Worm (Caenorhabditis elegans) whole organism, L4 larva: Measurements from ENCODE around the gene srh-209.

Source experiments
- F26F4.8 ChIP-seq: fragments of 200-800 bp; sonication (Bioruptor generic); conservative IDR thresholded peaks from 2 replicates; pipeline ENCODE4 v1.3.6; 2022; ENCODE audit warnings: missing genetic modification characterization, missing compliant biosample characterization
- F37D6.2 ChIP-seq: sonication (generic microtip); optimal IDR thresholded peaks from 2 replicates; lab custom pipeline; 2016; ENCODE audit warnings: mild to moderate bottlenecking, missing genetic modification characterization, missing compliant biosample characterization
- R02D3.7 ChIP-seq: fragments of 150-350 bp; sonication (generic microtip); optimal IDR thresholded peaks from 3 replicates; lab custom pipeline; 2014; ENCODE audit warnings: missing biosample characterization, missing genetic modification characterization
- Y48G9A.11 ChIP-seq: fragments of 200-800 bp; sonication (Bioruptor generic); IDR thresholded peaks from 2 replicates; pipeline ENCODE4 v1.3.6; 2022; ENCODE audit warnings: missing genetic modification reagents, missing genetic modification characterization, missing compliant biosample characterization
- ama-1 ChIP-seq: fragments of 150-350 bp; optimal IDR thresholded peaks from 2 replicates; lab custom pipeline; 2014; ENCODE audit warnings: inconsistent platforms, mixed read lengths
- arid-1 ChIP-seq: fragments of 200-800 bp; sonication (Bioruptor generic); conservative IDR thresholded peaks from 2 replicates; pipeline ENCODE4 v1.3.6; 2022; ENCODE audit warnings: missing genetic modification reagents, missing genetic modification characterization, missing compliant biosample characterization
- ceh-28 ChIP-seq: fragments of 150-350 bp; optimal IDR thresholded peaks from 2 replicates; lab custom pipeline; 2014; ENCODE audit warnings: missing biosample characterization, missing genetic modification reagents, missing genetic modification characterization
- ceh-32 ChIP-seq: sonication (generic microtip); optimal IDR thresholded peaks from 2 replicates; lab custom pipeline; 2016; ENCODE audit warnings: mild to moderate bottlenecking, missing genetic modification characterization, missing compliant biosample characterization; ENCODE audit not compliant: poor library complexity
- ceh-62 ChIP-seq: sonication (generic microtip); optimal IDR thresholded peaks from 2 replicates; lab custom pipeline; 2017; ENCODE audit warnings: missing biosample characterization, missing genetic modification characterization
- cey-2 ChIP-seq: sonication (generic microtip); optimal IDR thresholded peaks from 3 replicates; lab custom pipeline; 2017; ENCODE audit warnings: missing genetic modification characterization, mild to moderate bottlenecking, missing compliant biosample characterization, antibody characterized with exemption, borderline replicate concordance; ENCODE audit not compliant: insufficient read depth
- daf-12 ChIP-seq: fragments of 150-350 bp; optimal IDR thresholded peaks from 2 replicates; lab custom pipeline; 2014; ENCODE audit warnings: missing biosample characterization, missing genetic modification reagents, missing genetic modification characterization
- daf-16 ChIP-seq, 3 experiments: sonication (generic microtip); optimal IDR thresholded peaks; 2 replicates each; lab custom pipeline; 2016 to 2017; ENCODE audit warnings: missing genetic modification characterization in 3 of 3, missing genetic modification reagents in 3 of 3, mild to moderate bottlenecking in 2 of 3, missing compliant biosample characterization in 2 of 3, missing biosample characterization in 1 of 3, moderate library complexity in 1 of 3
- daf-8 ChIP-seq: fragments of 200-800 bp; sonication (Bioruptor generic); IDR thresholded peaks from 2 replicates; pipeline ENCODE4 v1.3.6; 2022; ENCODE audit warnings: missing genetic modification characterization, missing compliant biosample characterization
- dmd-8 ChIP-seq: fragments of 200-800 bp; sonication (Bioruptor generic); IDR thresholded peaks from 2 replicates; pipeline ENCODE4 v1.3.6; 2022; ENCODE audit warnings: missing genetic modification characterization, missing compliant biosample characterization
- dpl-1 ChIP-seq: fragments of 150-350 bp; optimal IDR thresholded peaks from 2 replicates; lab custom pipeline; 2014; ENCODE audit warnings: missing biosample characterization, missing genetic modification reagents, missing genetic modification characterization
- duxl-1 ChIP-seq: sonication (generic microtip); optimal IDR thresholded peaks from 2 replicates; lab custom pipeline; 2016; ENCODE audit warnings: mild to moderate bottlenecking, missing genetic modification characterization, moderate library complexity, missing compliant biosample characterization; ENCODE audit not compliant: poor library complexity
- egl-27 ChIP-seq: sonication (generic microtip); optimal IDR thresholded peaks from 3 replicates; lab custom pipeline; 2017; ENCODE audit warnings: missing biosample characterization, missing genetic modification reagents, missing genetic modification characterization
- hlh-11 ChIP-seq: fragments of 200-800 bp; sonication (Bioruptor generic); optimal IDR thresholded peaks from 2 replicates; lab custom pipeline; 2018; ENCODE audit warnings: mild to moderate bottlenecking, missing genetic modification characterization, missing compliant biosample characterization
- lim-7 ChIP-seq: fragments of 200-800 bp; sonication (Bioruptor generic); IDR thresholded peaks from 2 replicates; pipeline ENCODE4 v1.3.6; 2022; ENCODE audit warnings: missing genetic modification characterization, missing compliant biosample characterization
- lin-29 ChIP-seq: fragments of 200-800 bp; sonication (Bioruptor generic); IDR thresholded peaks from 2 replicates; pipeline ENCODE4 v1.3.6; 2022; ENCODE audit warnings: missing genetic modification reagents, missing genetic modification characterization, missing compliant biosample characterization
- lir-3 ChIP-seq: sonication (generic microtip); optimal IDR thresholded peaks from 2 replicates; lab custom pipeline; 2016; ENCODE audit warnings: mild to moderate bottlenecking, missing genetic modification characterization, missing compliant biosample characterization
- mep-1 ChIP-seq: fragments of 150-350 bp; sonication (generic microtip); optimal IDR thresholded peaks from 3 replicates; lab custom pipeline; 2014; ENCODE audit warnings: missing biosample characterization, missing genetic modification characterization
- mes-2 ChIP-seq: sonication (generic microtip); optimal IDR thresholded peaks from 2 replicates; lab custom pipeline; 2016; ENCODE audit warnings: missing genotype, mild to moderate bottlenecking, missing genetic modification characterization, missing compliant biosample characterization; ENCODE audit not compliant: poor library complexity, severe bottlenecking
- mxl-2 ChIP-seq: fragments of 200-800 bp; sonication (Bioruptor generic); conservative IDR thresholded peaks from 2 replicates; pipeline ENCODE4 v1.3.6; 2022; ENCODE audit warnings: missing genetic modification reagents, missing genetic modification characterization, missing compliant biosample characterization
- mxl-3 ChIP-seq: fragments of 200-800 bp; sonication (Bioruptor generic); optimal IDR thresholded peaks from 2 replicates; lab custom pipeline; 2018; ENCODE audit warnings: mild to moderate bottlenecking, missing genetic modification characterization, missing compliant biosample characterization
- nhr-10 ChIP-seq: fragments of 150-350 bp; optimal IDR thresholded peaks from 2 replicates; lab custom pipeline; 2014; ENCODE audit warnings: missing biosample characterization, missing genetic modification characterization
- nhr-111 ChIP-seq: fragments of 200-800 bp; sonication (Bioruptor generic); optimal IDR thresholded peaks from 2 replicates; lab custom pipeline; 2018; ENCODE audit warnings: mild to moderate bottlenecking, missing genetic modification characterization, missing compliant biosample characterization
- nhr-237 ChIP-seq: sonication (generic microtip); optimal IDR thresholded peaks from 2 replicates; lab custom pipeline; 2017; ENCODE audit warnings: missing biosample characterization, missing genetic modification characterization
- nhr-41 ChIP-seq: fragments of 200-800 bp; sonication (Bioruptor generic); IDR thresholded peaks from 2 replicates; pipeline ENCODE4 v1.3.6; 2022; ENCODE audit warnings: missing genetic modification reagents, missing genetic modification characterization, missing compliant biosample characterization
- nhr-77 ChIP-seq: fragments of 150-350 bp; optimal IDR thresholded peaks from 2 replicates; lab custom pipeline; 2014; ENCODE audit warnings: missing biosample characterization, missing genetic modification characterization
- php-3 ChIP-seq: fragments of 200-800 bp; sonication (Bioruptor generic); IDR thresholded peaks from 2 replicates; pipeline ENCODE4 v1.3.6; 2022; ENCODE audit warnings: missing genetic modification reagents, missing genetic modification characterization, missing compliant biosample characterization
- pqm-1 ChIP-seq: sonication (generic microtip); optimal IDR thresholded peaks from 2 replicates; lab custom pipeline; 2017; ENCODE audit warnings: missing biosample characterization, missing genetic modification characterization
- set-16 ChIP-seq: fragments of 200-800 bp; sonication (Bioruptor generic); IDR thresholded peaks from 2 replicates; pipeline ENCODE4 v1.3.6; 2022; ENCODE audit warnings: missing genetic modification reagents, missing genetic modification characterization, missing compliant biosample characterization
- skn-1 ChIP-seq: fragments of 150-350 bp; optimal IDR thresholded peaks from 2 replicates; lab custom pipeline; 2014; ENCODE audit warnings: missing biosample characterization, missing genetic modification characterization
- snpc-1.2 ChIP-seq: fragments of 200-800 bp; sonication (Bioruptor generic); IDR thresholded peaks from 2 replicates; pipeline ENCODE4 v1.3.6; 2022; ENCODE audit warnings: missing genetic modification reagents, missing genetic modification characterization, missing compliant biosample characterization
- snpc-4 ChIP-seq: fragments of 150-350 bp; optimal IDR thresholded peaks from 2 replicates; lab custom pipeline; 2014; ENCODE audit warnings: missing biosample characterization, missing genetic modification characterization
- unc-130 ChIP-seq: sonication (generic microtip); optimal IDR thresholded peaks from 2 replicates; lab custom pipeline; 2016; ENCODE audit warnings: missing genetic modification reagents, missing genetic modification characterization, missing compliant biosample characterization
- unc-39 ChIP-seq: sonication (generic microtip); optimal IDR thresholded peaks from 2 replicates; lab custom pipeline; 2017; ENCODE audit warnings: missing biosample characterization, missing genetic modification characterization
- unc-62 ChIP-seq, 3 experiments: fragments of 150-350 bp in 1 of 3; sonication (generic microtip); optimal IDR thresholded peaks in 2 of 3; peaks in 1 of 3; 1 replicate in 1 of 3; 2 replicates in 2 of 3; lab custom pipeline; 2014 to 2017; ENCODE audit warnings: missing biosample characterization in 3 of 3, missing genetic modification characterization in 3 of 3, missing genetic modification reagents in 3 of 3, missing genotype in 1 of 3
- zfp-3 ChIP-seq: fragments of 200-800 bp; sonication (Bioruptor generic); conservative IDR thresholded peaks from 2 replicates; pipeline ENCODE4 v1.3.6; 2022; ENCODE audit warnings: missing genetic modification reagents, missing genetic modification characterization, missing compliant biosample characterization
- zip-2 ChIP-seq: fragments of 150-350 bp; optimal IDR thresholded peaks from 2 replicates; lab custom pipeline; 2014; ENCODE audit warnings: missing biosample characterization, missing genetic modification characterization
- ztf-11 ChIP-seq: fragments of 150-350 bp; optimal IDR thresholded peaks from 2 replicates; lab custom pipeline; 2014; ENCODE audit warnings: missing biosample characterization, missing genetic modification characterization

srh-209 gene

ce11 chrV:18382590-18382989 lies 22.1 kb downstream of the srh-209 start, which contains the start of gene nhr-288:
Gene nhr-288 (minus strand): TSS chrV:18382690.
- TF ChIP-seq ceh-28 (tag; lab: Kevin White, UChicago) = no peak
- TF ChIP-seq unc-62 (GFP tag; optimal IDR thresholded peaks at IDR 0.05 in 1 of 2; lab: Kevin White, UChicago) = peak in 1 of 2 experiments; percentile 9
- no peak for TF ChIP-seq unc-62 (tag; optimal IDR thresholded peaks at IDR 0.05; lab: Kevin White, UChicago)

- TF ChIP-seq arid-1 (GFP tag; lab: Robert Waterston, UW) = no peak
- TF ChIP-seq R02D3.7 (tag; lab: Kevin White, UChicago) = no peak
- TF ChIP-seq lim-7 (GFP tag; lab: Robert Waterston, UW) = no peak
- TF ChIP-seq ama-1 (lab: Kevin White, UChicago) = no peak
- TF ChIP-seq mxl-3 (GFP tag; lab: Kevin White, UChicago) = no peak
Measured at ce11 chrV:18378819-18379218, 25.8 kb downstream of the srh-209 start, which contains the start of gene Y51A2B.8. Gene Y51A2B.8 (plus strand): TSS chrV:18379119.

DNA sequence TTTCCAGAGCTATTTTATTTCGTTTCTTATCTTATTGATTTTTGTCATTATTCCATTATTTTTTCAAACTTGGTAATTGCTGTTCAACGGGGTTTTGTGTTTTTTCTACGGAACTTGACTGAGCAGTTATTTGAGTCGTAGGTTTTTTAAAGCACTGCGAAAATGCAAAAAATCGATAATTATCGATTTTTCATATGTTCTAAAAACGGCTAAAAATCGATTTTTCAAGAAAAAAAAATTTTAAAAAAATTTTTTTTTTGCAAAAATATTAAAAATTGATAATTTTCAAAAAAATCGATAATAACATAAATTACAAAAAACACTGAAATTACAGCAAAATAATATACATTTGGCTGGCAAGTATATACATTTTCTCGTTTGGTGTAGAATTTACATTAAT lies 29.1 kb downstream of the srh-209 start:
- no peak for TF ChIP-seq snpc-1.2
- no peak for TF ChIP-seq daf-8 (GFP tag; lab: Robert Waterston, UW)
- TF ChIP-seq ceh-28 (tag; lab: Kevin White, UChicago) = peak; percentile 78
- no peak for TF ChIP-seq F26F4.8 (GFP tag; lab: Robert Waterston, UW)

ce11 chrV:18374194-18374593 lies 30.5 kb downstream of the srh-209 start, which contains the start of gene Y51A2B.2:
Gene Y51A2B.2 (plus strand): TSS chrV:18374494.
- TF ChIP-seq ceh-62 = no peak
- TF ChIP-seq hlh-11 (tag; lab: Kevin White, UChicago) = no peak
- TF ChIP-seq nhr-10 (tag; lab: Kevin White, UChicago) = no peak
- no peak for TF ChIP-seq set-16 (GFP tag; lab: Robert Waterston, UW)
- no peak for TF ChIP-seq dmd-8 (GFP tag; lab: Robert Waterston, UW)
- no peak for TF ChIP-seq nhr-237
- TF ChIP-seq nhr-111 (GFP tag; lab: Kevin White, UChicago) = no peak
- no peak for TF ChIP-seq unc-130 (GFP tag; lab: Kevin White, UChicago)
- TF ChIP-seq skn-1 (tag; lab: Kevin White, UChicago) = no peak
- no peak for TF ChIP-seq snpc-4
- no peak for TF ChIP-seq unc-39 (tag; lab: Kevin White, UChicago)
- no peak for TF ChIP-seq Y48G9A.11 (GFP tag; lab: Robert Waterston, UW)
- TF ChIP-seq nhr-41 (GFP tag; lab: Robert Waterston, UW) = no peak

DNA sequence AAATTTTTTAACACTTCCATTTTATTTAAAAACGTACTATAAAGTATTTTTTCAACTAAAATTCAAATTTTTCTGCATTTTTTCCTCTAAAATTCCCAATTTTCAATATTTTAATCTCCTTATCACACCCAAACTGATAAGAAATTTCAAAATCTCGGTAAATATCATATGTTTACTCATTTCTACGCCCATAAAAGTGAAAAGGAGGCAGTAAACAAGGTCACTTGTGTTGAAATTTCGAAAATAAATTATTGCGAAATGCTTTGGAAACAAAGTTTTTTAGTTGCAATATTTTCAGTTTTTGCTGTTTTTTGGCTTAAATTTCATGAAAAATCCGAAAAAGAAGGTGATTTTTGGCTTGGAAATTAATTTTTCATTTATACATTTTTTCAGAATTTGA lies 33.1 kb downstream of the srh-209 start, which contains the start of gene C08E8.4:
TSS of gene C08E8.4 (plus strand) at position 268 of the 400 bp plus-strand sequence.
- TF ChIP-seq duxl-1 (no peak), nhr-77 (tag; lab: Kevin White, UChicago) (peak; percentile 6), ztf-11 (tag; lab: Kevin White, UChicago) (no peak), zfp-3 (GFP tag; lab: Robert Waterston, UW) (no peak), mxl-2 (GFP tag; lab: Robert Waterston, UW) (no peak), snpc-1.2 (no peak), F37D6.2 (no peak), daf-12 (tag; lab: Kevin White, UChicago) (no peak), set-16 (GFP tag; lab: Robert Waterston, UW) (no peak), daf-16 (GFP tag; optimal IDR thresholded peaks at IDR 0.05; lab: Kevin White, UChicago) (no peak), daf-16 (tag; optimal IDR thresholded peaks at IDR 0.05; lab: Kevin White, UChicago) (peak; percentile 100), lir-3 (no peak), dpl-1 (no peak), lin-29 (GFP tag; lab: Robert Waterston, UW) (no peak), lim-7 (GFP tag; lab: Robert Waterston, UW) (no peak), skn-1 (tag; lab: Kevin White, UChicago) (no peak), mep-1 (tag; lab: Kevin White, UChicago) (peak; percentile 10), php-3 (GFP tag; lab: Robert Waterston, UW) (peak; percentile 64; the same call in 1 of the 2 replicates), Y48G9A.11 (GFP tag; lab: Robert Waterston, UW) (no peak), cey-2 (tag; lab: Kevin White, UChicago) (no peak), mes-2 (tag; lab: Kevin White, UChicago) (no peak), pqm-1 (tag; lab: Kevin White, UChicago) (peak; percentile 61), ama-1 (lab: Kevin White, UChicago) (no peak), ceh-32 (tag; lab: Kevin White, UChicago) (no peak), zip-2 (tag; lab: Kevin White, UChicago) (no peak), egl-27 (tag; lab: Kevin White, UChicago) (no peak)
